Worm (Caenorhabditis elegans): ENCODE results near the gene srh-27.

ce11 chrII:12460602-12461453 lies 12.5 kb downstream of the srh-27 start, which contains the start of gene tag-280:
- no peak for TF ChIP-seq ama-1 (optimal IDR thresholded peaks at IDR 0.05)
- no peak for TF ChIP-seq Y55F3AM.14 (GFP tag; optimal IDR thresholded peaks at IDR 0.05)
- no peak for TF ChIP-seq zag-1 (tag; optimal IDR thresholded peaks at IDR 0.05)
- no peak for TF ChIP-seq nhr-77 (tag; optimal IDR thresholded peaks at IDR 0.05)
- no peak for TF ChIP-seq fos-1 (tag; optimal IDR thresholded peaks at IDR 0.05)
- no peak for TF ChIP-seq ztf-4 (tag; optimal IDR thresholded peaks at IDR 0.05)
- no peak for TF ChIP-seq elt-1 (tag; optimal IDR thresholded peaks at IDR 0.05)
- TF ChIP-seq mdl-1 (tag; optimal IDR thresholded peaks at IDR 0.05) = no peak
- TF ChIP-seq skn-1 (tag; optimal IDR thresholded peaks at IDR 0.05) = no peak
- no peak for TF ChIP-seq alr-1 (tag; optimal IDR thresholded peaks at IDR 0.05)
- TF ChIP-seq lsy-2 (tag; optimal IDR thresholded peaks at IDR 0.05) = no peak
- no peak for TF ChIP-seq snpc-4 (tag; optimal IDR thresholded peaks at IDR 0.05)
- no peak for TF ChIP-seq ceh-82 (tag; optimal IDR thresholded peaks at IDR 0.05)

Measured in whole organism, L2 larva.